Worm (Caenorhabditis elegans): Measurements from ENCODE around the gene prdx-2.

The prdx-2 gene

ce11 chrII:5373275-5374047, 4.5 kb upstream of the prdx-2 start, which contains the start of the genes agt-2 and F09E5.3:
Gene agt-2 (minus strand): TSS chrII:5373827.
Gene F09E5.3 (plus strand): TSS chrII:5373997.
- TF ChIP-seq hmg-11 (tag; optimal IDR thresholded peaks at IDR 0.05) (peak; percentile 84), sea-2 (GFP tag; optimal IDR thresholded peaks at IDR 0.05) (no peak), nhr-67 (tag; optimal IDR thresholded peaks at IDR 0.05) (no peak), snpc-4 (tag; optimal IDR thresholded peaks at IDR 0.05) (peak; percentile 88), ceh-9 (tag; optimal IDR thresholded peaks at IDR 0.05) (no peak), daf-12 (tag; optimal IDR thresholded peaks at IDR 0.05) (no peak), ztf-4 (tag; optimal IDR thresholded peaks at IDR 0.05) (peak; percentile 77), jun-1 (tag; optimal IDR thresholded peaks at IDR 0.05) (peak; percentile 71), skn-1 (tag; optimal IDR thresholded peaks at IDR 0.05) (peak; percentile 23), elt-2 (tag; optimal IDR thresholded peaks at IDR 0.05) (peak; percentile 92), ama-1 (optimal IDR thresholded peaks at IDR 0.05) (peak; percentile 77), ceh-28 (tag; optimal IDR thresholded peaks at IDR 0.05) (peak; percentile 79), egl-5 (tag; optimal IDR thresholded peaks at IDR 0.05) (peak; percentile 23), pha-4 (tag; optimal IDR thresholded peaks at IDR 0.05) (peak; percentile 97), nhr-25 (tag; optimal IDR thresholded peaks at IDR 0.05) (peak; percentile 95), R02D3.7 (tag; optimal IDR thresholded peaks at IDR 0.05) (peak; percentile 75), lsy-12 (tag; optimal IDR thresholded peaks at IDR 0.05) (peak; percentile 84), nfya-1 (tag; optimal IDR thresholded peaks at IDR 0.05; ENCODE audit: insufficient read depth) (peak; percentile 88), ceh-82 (tag; optimal IDR thresholded peaks at IDR 0.05) (peak; percentile 36), unc-62 (GFP tag; optimal IDR thresholded peaks at IDR 0.05) (peak; percentile 13), fkh-2 (tag; optimal IDR thresholded peaks at IDR 0.05) (no peak), elt-1 (tag; optimal IDR thresholded peaks at IDR 0.05) (peak; percentile 42), mdl-1 (tag; optimal IDR thresholded peaks at IDR 0.05) (no peak), ztf-11 (tag; optimal IDR thresholded peaks at IDR 0.05) (no peak), pqm-1 (tag; optimal IDR thresholded peaks at IDR 0.05) (peak; percentile 71), nhr-23 (tag; optimal IDR thresholded peaks at IDR 0.05) (peak; percentile 97), nhr-43 (tag; optimal IDR thresholded peaks at IDR 0.05; ENCODE audit: poor library complexity, severe bottlenecking) (peak; percentile 89), lin-39 (tag; optimal IDR thresholded peaks at IDR 0.05) (peak; percentile 59), elt-3 (tag; optimal IDR thresholded peaks at IDR 0.05) (no peak), tbx-2 (tag; optimal IDR thresholded peaks at IDR 0.05) (peak; percentile 73), nhr-11 (tag; optimal IDR thresholded peaks at IDR 0.05) (peak; percentile 81), lin-15B (tag; optimal IDR thresholded peaks at IDR 0.05) (peak; percentile 88), mml-1 (tag; optimal IDR thresholded peaks at IDR 0.05) (no peak), eor-1 (tag; optimal IDR thresholded peaks at IDR 0.05) (no peak), nhr-77 (tag; optimal IDR thresholded peaks at IDR 0.05) (peak; percentile 4), zag-1 (tag; optimal IDR thresholded peaks at IDR 0.05) (peak; percentile 31), fkh-10 (GFP tag; optimal IDR thresholded peaks at IDR 0.05) (peak; percentile 74)

ce11 chrII:5374967-5375366, 3.0 kb upstream of the prdx-2 start, which contains the start of gene algn-2:
Gene algn-2 (plus strand): TSS chrII:5375267.
- no peak for TF ChIP-seq ztf-11 (tag; optimal IDR thresholded peaks at IDR 0.05)
- TF ChIP-seq ceh-82 (tag; optimal IDR thresholded peaks at IDR 0.05): no peak
- TF ChIP-seq elt-2 (tag; optimal IDR thresholded peaks at IDR 0.05): peak; percentile 16
- no peak for TF ChIP-seq lin-39 (tag; optimal IDR thresholded peaks at IDR 0.05)

ce11 chrII:5378239-5378521, 185 bp downstream of the prdx-2 start:
- TF ChIP-seq nhr-23 (tag; optimal IDR thresholded peaks at IDR 0.05) (peak; percentile 9), fkh-10 (GFP tag; optimal IDR thresholded peaks at IDR 0.05) (no peak), nhr-25 (tag; optimal IDR thresholded peaks at IDR 0.05) (peak; percentile 68), nhr-43 (tag; optimal IDR thresholded peaks at IDR 0.05; ENCODE audit: poor library complexity, severe bottlenecking) (peak; percentile 5), skn-1 (tag; optimal IDR thresholded peaks at IDR 0.05) (peak; percentile 82), jun-1 (tag; optimal IDR thresholded peaks at IDR 0.05) (no peak), ceh-28 (tag; optimal IDR thresholded peaks at IDR 0.05) (no peak), ceh-16 (tag; optimal IDR thresholded peaks at IDR 0.05) (no peak), elt-2 (tag; optimal IDR thresholded peaks at IDR 0.05) (no peak), mdl-1 (tag; optimal IDR thresholded peaks at IDR 0.05) (no peak)
